Worm (Caenorhabditis elegans) whole organism, L1 larva: ENCODE results near the gene srg-30.

Experiments
- ama-1 ChIP-seq: fragments of 150-350 bp; optimal IDR thresholded peaks from 2 replicates; lab custom pipeline; 2014
- egl-13 ChIP-seq: sonication (generic microtip); optimal IDR thresholded peaks from 2 replicates; lab custom pipeline; 2016; ENCODE audit warnings: missing genotype, missing genetic modification reagents, missing genetic modification characterization, missing compliant biosample characterization
- jun-1 ChIP-seq: fragments of 150-350 bp; optimal IDR thresholded peaks from 2 replicates; lab custom pipeline; 2014; ENCODE audit warnings: missing biosample characterization, missing genetic modification reagents, missing genetic modification characterization
- lir-3 ChIP-seq: sonication (generic microtip); optimal IDR thresholded peaks from 2 replicates; lab custom pipeline; 2016; ENCODE audit warnings: mild to moderate bottlenecking, missing genetic modification characterization, moderate library complexity, missing compliant biosample characterization; ENCODE audit not compliant: poor library complexity
- nhr-28 ChIP-seq: fragments of 150-350 bp; optimal IDR thresholded peaks from 2 replicates; lab custom pipeline; 2014; ENCODE audit warnings: missing biosample characterization, missing genetic modification characterization
- nhr-76 ChIP-seq: sonication (generic microtip); optimal IDR thresholded peaks from 2 replicates; lab custom pipeline; 2017; ENCODE audit warnings: missing biosample characterization, missing genetic modification characterization
- pax-3 ChIP-seq: fragments of 200-800 bp; sonication (Bioruptor generic); optimal IDR thresholded peaks from 2 replicates; lab custom pipeline; 2018; ENCODE audit warnings: mild to moderate bottlenecking, missing genetic modification characterization, moderate library complexity, missing compliant biosample characterization
- skn-1 ChIP-seq: fragments of 150-350 bp; optimal IDR thresholded peaks from 2 replicates; lab custom pipeline; 2014; ENCODE audit warnings: missing biosample characterization, missing genetic modification characterization
- unc-130 ChIP-seq: fragments of 150-350 bp; optimal IDR thresholded peaks from 2 replicates; lab custom pipeline; 2017; ENCODE audit warnings: missing biosample characterization, missing genetic modification characterization, inconsistent platforms
- ztf-4 ChIP-seq: fragments of 150-350 bp; optimal IDR thresholded peaks from 2 replicates; lab custom pipeline; 2014; ENCODE audit warnings: missing biosample characterization, missing genetic modification characterization

DNA sequence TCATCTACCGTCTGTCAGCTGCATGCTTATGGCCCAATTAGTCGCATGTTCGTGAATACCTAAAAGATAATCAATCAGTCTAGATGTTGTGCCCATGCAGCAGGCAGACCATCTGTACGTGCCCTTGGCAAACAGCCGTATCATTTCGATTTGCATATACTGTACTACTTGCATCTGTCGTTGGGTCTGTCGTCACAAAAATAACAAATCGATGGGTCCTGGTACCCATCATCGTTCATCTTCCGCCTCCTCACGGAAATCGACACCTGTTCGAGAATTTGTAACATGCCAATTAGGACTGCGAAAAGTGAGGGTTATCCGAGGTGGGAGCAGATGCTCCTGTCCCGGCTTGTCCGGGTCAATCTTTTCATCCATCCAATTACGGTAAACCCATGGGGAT is 34.9 kb downstream of the srg-30 start:
- TF ChIP-seq skn-1 (no peak), nhr-28 (tag; lab: Kevin White, UChicago) (no peak), unc-130 (tag; lab: Kevin White, UChicago) (no peak), egl-13 (tag; lab: Kevin White, UChicago) (no peak), nhr-76 (tag; lab: Kevin White, UChicago) (no peak), ztf-4 (tag; lab: Kevin White, UChicago) (no peak), lir-3 (tag; lab: Kevin White, UChicago) (no peak), jun-1 (tag; lab: Kevin White, UChicago) (no peak), ama-1 (lab: Kevin White, UChicago) (no peak), pax-3 (no peak)
